Worm (Caenorhabditis elegans) whole organism, mixed stage, embryonic: ENCODE results near the gene T03D8.6.

ENCODE experiments used
- blmp-1 ChIP-seq: fragments of 150-350 bp; optimal IDR thresholded peaks from 2 replicates; lab custom pipeline; 2014; ENCODE audit warnings: missing biosample characterization, missing genetic modification characterization
- ces-1 ChIP-seq: fragments of 150-350 bp; optimal IDR thresholded peaks from 2 replicates; lab custom pipeline; 2014; ENCODE audit warnings: missing biosample characterization, missing genetic modification reagents, missing genetic modification characterization
- cnd-1 ChIP-seq: fragments of 200-800 bp; sonication (Bioruptor generic); optimal IDR thresholded peaks from 2 replicates; lab custom pipeline; 2018; ENCODE audit warnings: mild to moderate bottlenecking, missing genetic modification characterization, missing compliant biosample characterization
- elt-1 ChIP-seq: sonication (generic microtip); optimal IDR thresholded peaks from 2 replicates; lab custom pipeline; 2017; ENCODE audit warnings: missing genetic modification characterization, mild to moderate bottlenecking, missing compliant biosample characterization, antibody characterized with exemption, moderate library complexity, borderline replicate concordance; ENCODE audit not compliant: insufficient read depth
- lsy-2 ChIP-seq: fragments of 150-350 bp; optimal IDR thresholded peaks from 2 replicates; lab custom pipeline; 2014; ENCODE audit warnings: missing biosample characterization, missing genetic modification characterization
- mep-1 ChIP-seq: fragments of 150-350 bp; optimal IDR thresholded peaks from 2 replicates; lab custom pipeline; 2017; ENCODE audit warnings: missing biosample characterization, missing genetic modification reagents, missing genetic modification characterization, inconsistent platforms
- nhr-237 ChIP-seq: fragments of 150-350 bp; optimal IDR thresholded peaks from 2 replicates; lab custom pipeline; 2014; ENCODE audit warnings: missing biosample characterization, missing genetic modification characterization
- nhr-76 ChIP-seq: sonication (generic microtip); optimal IDR thresholded peaks from 2 replicates; lab custom pipeline; 2017; ENCODE audit warnings: missing biosample characterization, missing genetic modification characterization
- snpc-4 ChIP-seq: fragments of 150-350 bp; optimal IDR thresholded peaks from 2 replicates; lab custom pipeline; 2014; ENCODE audit warnings: missing biosample characterization, missing genetic modification characterization
- unc-62 ChIP-seq: fragments of 150-350 bp; optimal IDR thresholded peaks from 2 replicates; lab custom pipeline; 2014; ENCODE audit warnings: missing biosample characterization, missing genetic modification reagents, missing genetic modification characterization
- ztf-11 ChIP-seq: fragments of 150-350 bp; optimal IDR thresholded peaks from 2 replicates; lab custom pipeline; 2014; ENCODE audit warnings: missing biosample characterization, missing genetic modification characterization

DNA sequence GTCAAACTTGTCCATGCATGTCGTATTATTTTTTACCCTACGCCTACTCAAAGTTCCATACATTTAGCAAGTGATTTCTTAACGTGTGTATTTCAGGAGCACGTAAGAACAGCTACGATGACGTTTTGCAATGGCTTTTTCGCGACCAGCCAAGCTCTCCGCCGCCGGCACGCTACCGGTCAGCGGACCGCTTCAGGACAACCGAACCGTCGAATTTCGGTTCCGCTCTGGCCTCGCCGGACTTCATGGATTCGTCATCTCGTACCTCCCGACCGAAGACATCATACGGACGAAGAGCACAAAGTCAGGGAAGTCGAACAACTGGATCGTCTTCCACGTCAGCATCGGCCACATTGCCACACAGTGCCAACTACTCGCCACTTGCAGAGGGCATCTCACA, 36.5 kb downstream of the T03D8.6 start:
- TF ChIP-seq unc-62 (GFP tag; lab: Kevin White, UChicago) (no peak), ztf-11 (no peak), nhr-237 (tag; lab: Kevin White, UChicago) (no peak), ces-1 (GFP tag; lab: Kevin White, UChicago) (no peak), elt-1 (tag; lab: Kevin White, UChicago) (no peak), blmp-1 (tag; lab: Kevin White, UChicago) (no peak), lsy-2 (tag; lab: Kevin White, UChicago) (no peak), cnd-1 (tag; lab: Kevin White, UChicago) (no peak), nhr-76 (tag; lab: Kevin White, UChicago) (no peak), snpc-4 (tag; lab: Kevin White, UChicago) (no peak), mep-1 (tag; lab: Kevin White, UChicago) (no peak)
